Worm (Caenorhabditis elegans) whole organism, early embryonic: ENCODE results near the gene EEED8.13.

ENCODE experiments used
- B0310.2 ChIP-seq: sonication (generic microtip); optimal IDR thresholded peaks from 2 replicates; lab custom pipeline; 2016; ENCODE audit warnings: mild to moderate bottlenecking, missing genetic modification characterization, missing compliant biosample characterization
- F13C5.2 ChIP-seq: sonication (generic microtip); optimal IDR thresholded peaks from 2 replicates; lab custom pipeline; 2017; ENCODE audit warnings: mild to moderate bottlenecking, missing genetic modification characterization, inconsistent platforms, missing compliant biosample characterization
- aly-1 ChIP-seq: sonication (generic microtip); optimal IDR thresholded peaks from 2 replicates; lab custom pipeline; 2016; ENCODE audit warnings: missing genetic modification characterization, missing compliant biosample characterization
- ama-1 ChIP-seq: fragments of 150-350 bp; optimal IDR thresholded peaks from 2 replicates; lab custom pipeline; 2014
- ceh-13 ChIP-seq: fragments of 200-800 bp; sonication (Bioruptor generic); optimal IDR thresholded peaks from 2 replicates; lab custom pipeline; 2018; ENCODE audit warnings: mild to moderate bottlenecking, missing genetic modification characterization, missing compliant biosample characterization
- ceh-36 ChIP-seq: sonication (generic microtip); optimal IDR thresholded peaks from 2 replicates; lab custom pipeline; 2016; ENCODE audit warnings: missing genetic modification characterization, inconsistent platforms, missing compliant biosample characterization
- ets-7 ChIP-seq: sonication (generic microtip); optimal IDR thresholded peaks from 2 replicates; lab custom pipeline; 2016; ENCODE audit warnings: missing genotype, missing genetic modification characterization, missing compliant biosample characterization
- flt-1 ChIP-seq: fragments of 200-800 bp; sonication (Bioruptor generic); IDR thresholded peaks from 2 replicates; pipeline ENCODE4 v1.3.6; 2022; ENCODE audit warnings: missing genetic modification characterization, missing compliant biosample characterization
- hmbx-1 ChIP-seq: sonication (generic microtip); optimal IDR thresholded peaks from 2 replicates; lab custom pipeline; 2016; ENCODE audit warnings: mild to moderate bottlenecking, missing genetic modification characterization, missing compliant biosample characterization
- hmg-4 ChIP-seq: fragments of 200-800 bp; sonication (Bioruptor generic); optimal IDR thresholded peaks from 2 replicates; lab custom pipeline; 2018; ENCODE audit warnings: mild to moderate bottlenecking, missing genetic modification characterization, missing compliant biosample characterization
- hnd-1 ChIP-seq: sonication (generic microtip); optimal IDR thresholded peaks from 2 replicates; lab custom pipeline; 2016; ENCODE audit warnings: missing genetic modification characterization, missing compliant biosample characterization
- pes-1 ChIP-seq: fragments of 200-800 bp; sonication (Bioruptor generic); IDR thresholded peaks from 2 replicates; pipeline ENCODE4 v1.3.6; 2022; ENCODE audit warnings: missing genetic modification reagents, missing genetic modification characterization, missing compliant biosample characterization
- scrt-1 ChIP-seq: fragments of 200-800 bp; sonication (Bioruptor generic); IDR thresholded peaks from 2 replicates; pipeline ENCODE4 v1.3.6; 2022; ENCODE audit warnings: missing genetic modification characterization, missing compliant biosample characterization
- sea-1 ChIP-seq: fragments of 200-800 bp; sonication (Bioruptor generic); conservative IDR thresholded peaks from 2 replicates; pipeline ENCODE4 v1.3.6; 2022; ENCODE audit warnings: missing genetic modification characterization, missing compliant biosample characterization
- tbx-11 ChIP-seq: fragments of 200-800 bp; sonication (Bioruptor generic); IDR thresholded peaks from 2 replicates; pipeline ENCODE4 v1.3.6; 2022; ENCODE audit warnings: missing genetic modification characterization, missing compliant biosample characterization
- tbx-37 ChIP-seq: fragments of 200-800 bp; sonication (Bioruptor generic); conservative IDR thresholded peaks from 2 replicates; pipeline ENCODE4 v1.3.6; 2022; ENCODE audit warnings: missing genetic modification reagents, missing genetic modification characterization, missing compliant biosample characterization
- tra-4 ChIP-seq: sonication (generic microtip); optimal IDR thresholded peaks from 2 replicates; lab custom pipeline; 2017; ENCODE audit warnings: missing genetic modification characterization, missing compliant biosample characterization

Gene EEED8.13

ce11 chrII:5433069-5433468 is 20.7 kb upstream of the EEED8.13 start, which contains the start of gene srx-114:
Gene srx-114 (minus strand): TSS chrII:5433169.
- TF ChIP-seq ceh-36 (tag; lab: Kevin White, UChicago) (no peak), ama-1 (lab: Kevin White, UChicago) (no peak), tbx-37 (GFP tag; lab: Robert Waterston, UW) (no peak), ets-7 (no peak), hmg-4 (GFP tag; lab: Kevin White, UChicago) (no peak), tbx-11 (no peak), aly-1 (tag; lab: Kevin White, UChicago) (no peak), scrt-1 (GFP tag; lab: Robert Waterston, UW) (no peak), sea-1 (GFP tag; lab: Robert Waterston, UW) (no peak), ceh-13 (GFP tag; lab: Kevin White, UChicago) (no peak), flt-1 (GFP tag; lab: Robert Waterston, UW) (no peak), hmbx-1 (no peak), tra-4 (tag; lab: Kevin White, UChicago) (no peak), F13C5.2 (no peak), pes-1 (GFP tag; lab: Robert Waterston, UW) (no peak), hnd-1 (no peak), B0310.2 (tag; lab: Kevin White, UChicago) (no peak)

- TF ChIP-seq F13C5.2 (peak; percentile 9), ceh-13 (GFP tag; lab: Kevin White, UChicago) (no peak)
These were observed 17.3 kb upstream of the EEED8.13 start, which contains the start of the genes F07F6.4 and F07F6.2 for ce11 chrII:5429522-5430257. Gene F07F6.4 (minus strand): TSS chrII:5429572. Gene F07F6.2 (plus strand): TSS chrII:5430207.

ce11 chrII:5426470-5426869 is 14.1 kb upstream of the EEED8.13 start:
- TF ChIP-seq ceh-36 (tag; lab: Kevin White, UChicago) (no peak), hnd-1 (no peak), hmbx-1 (no peak), B0310.2 (tag; lab: Kevin White, UChicago) (no peak), scrt-1 (GFP tag; lab: Robert Waterston, UW) (no peak), tbx-37 (GFP tag; lab: Robert Waterston, UW) (no peak), tra-4 (tag; lab: Kevin White, UChicago) (no peak), F13C5.2 (no peak), tbx-11 (no peak), aly-1 (tag; lab: Kevin White, UChicago) (no peak)

DNA sequence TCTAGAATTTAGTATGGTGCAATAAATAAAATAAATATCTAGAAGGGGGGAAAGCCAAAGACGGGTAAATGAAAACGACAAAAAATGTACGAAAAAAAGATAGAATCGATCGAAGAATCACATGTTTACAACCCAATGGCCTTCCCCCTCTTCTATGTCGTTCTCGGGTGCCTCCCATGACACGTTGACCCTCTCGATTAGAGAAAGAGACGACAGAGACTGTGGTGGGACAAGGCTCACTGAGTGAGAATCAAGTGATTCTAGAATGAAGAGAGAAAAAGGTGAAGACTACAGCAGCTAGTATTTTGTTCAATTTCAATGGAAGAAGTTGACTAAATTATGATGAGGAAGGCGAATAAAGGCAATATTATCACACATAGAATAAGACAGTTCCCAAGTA is 13.7 kb upstream of the EEED8.13 start:
- TF ChIP-seq hmg-4 (GFP tag; lab: Kevin White, UChicago): peak; percentile 36
- TF ChIP-seq flt-1 (GFP tag; lab: Robert Waterston, UW): no peak
- TF ChIP-seq hmbx-1: no peak

DNA sequence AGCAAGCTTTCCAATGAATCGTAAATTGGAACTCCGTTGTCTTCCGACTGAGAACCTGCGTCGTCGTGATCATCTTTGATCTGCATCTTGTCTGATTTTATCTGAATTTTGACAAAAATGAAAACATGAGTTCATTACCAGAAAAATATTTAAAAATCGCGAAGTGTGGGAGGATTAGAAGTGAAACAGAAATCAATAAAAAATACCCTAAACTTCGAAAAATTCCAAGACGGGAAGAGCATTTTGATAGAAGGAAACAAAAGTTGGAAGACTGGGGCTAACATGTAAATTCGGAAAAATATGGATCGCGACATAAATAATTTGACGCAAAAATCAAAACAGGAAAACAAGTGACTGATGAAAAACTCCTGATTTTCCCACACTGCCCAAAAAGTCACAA is 13.3 kb upstream of the EEED8.13 start, which contains the start of gene F07F6.8:
Gene F07F6.8, minus strand, starts transcription at position 101 of the 400 bp plus-strand sequence.
- no peak for TF ChIP-seq aly-1 (tag; lab: Kevin White, UChicago)
- no peak for TF ChIP-seq ets-7
- no peak for TF ChIP-seq scrt-1 (GFP tag; lab: Robert Waterston, UW)
- no peak for TF ChIP-seq ama-1 (lab: Kevin White, UChicago)
- TF ChIP-seq hmg-4 (GFP tag; lab: Kevin White, UChicago): no peak
- no peak for TF ChIP-seq B0310.2 (tag; lab: Kevin White, UChicago)
- TF ChIP-seq ceh-36 (tag; lab: Kevin White, UChicago): no peak
- no peak for TF ChIP-seq flt-1 (GFP tag; lab: Robert Waterston, UW)
- TF ChIP-seq hnd-1: no peak
- TF ChIP-seq sea-1 (GFP tag; lab: Robert Waterston, UW): no peak
- no peak for TF ChIP-seq pes-1 (GFP tag; lab: Robert Waterston, UW)
- no peak for TF ChIP-seq tbx-37 (GFP tag; lab: Robert Waterston, UW)
- TF ChIP-seq F13C5.2: no peak
- TF ChIP-seq ceh-13 (GFP tag; lab: Kevin White, UChicago): no peak

ce11 chrII:5423832-5424231 is 11.5 kb upstream of the EEED8.13 start, which contains the start of gene F07F6.7:
Gene F07F6.7 (minus strand): TSS chrII:5423858.
- TF ChIP-seq ets-7 (no peak), aly-1 (tag; lab: Kevin White, UChicago) (no peak), scrt-1 (GFP tag; lab: Robert Waterston, UW) (no peak), sea-1 (GFP tag; lab: Robert Waterston, UW) (no peak), tra-4 (tag; lab: Kevin White, UChicago) (no peak), hmbx-1 (no peak)

DNA sequence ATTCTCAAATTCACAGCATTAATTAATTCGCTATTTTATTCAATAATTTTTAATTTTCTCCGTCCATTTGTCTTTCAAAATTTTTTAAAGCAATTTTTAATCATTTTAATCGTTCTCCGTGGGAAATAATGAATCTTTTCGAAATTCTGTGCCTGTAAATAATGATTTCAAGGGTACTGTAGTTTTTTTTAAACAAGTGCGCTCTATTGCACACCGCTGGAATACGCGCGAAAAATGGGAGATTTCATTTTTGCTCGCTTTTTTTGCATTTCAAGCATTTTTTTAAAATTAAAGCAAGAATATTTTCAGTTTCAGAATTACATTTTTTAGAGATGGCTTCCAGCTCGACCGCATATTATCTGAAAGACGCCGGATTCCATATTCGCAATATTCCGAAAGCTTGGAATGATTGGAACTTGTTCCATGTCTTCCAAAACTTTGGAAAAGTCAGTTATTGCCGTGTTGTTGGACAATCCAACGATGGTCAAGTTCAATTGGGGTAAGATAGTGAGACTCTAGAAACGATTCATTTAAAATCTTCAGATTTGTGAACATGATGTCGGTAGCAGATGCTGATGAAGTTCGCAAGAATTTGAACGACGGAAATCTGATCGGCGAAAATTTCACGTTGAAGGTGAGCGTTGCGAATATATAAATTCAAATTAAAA is 8.7 kb upstream of the EEED8.13 start, which contains the start of gene tofu-6:
Gene tofu-6, plus strand, starts transcription at position 302 of the 668 bp plus-strand sequence.
- no peak for TF ChIP-seq tbx-37 (GFP tag; lab: Robert Waterston, UW)
- no peak for TF ChIP-seq ceh-36 (tag; lab: Kevin White, UChicago)
- TF ChIP-seq hmbx-1: no peak
- TF ChIP-seq ama-1 (lab: Kevin White, UChicago): peak; percentile 92
- no peak for TF ChIP-seq scrt-1 (GFP tag; lab: Robert Waterston, UW)
- no peak for TF ChIP-seq tra-4 (tag; lab: Kevin White, UChicago)
- no peak for TF ChIP-seq sea-1 (GFP tag; lab: Robert Waterston, UW)
- no peak for TF ChIP-seq hmg-4 (GFP tag; lab: Kevin White, UChicago)
- TF ChIP-seq F13C5.2: no peak
- TF ChIP-seq aly-1 (tag; lab: Kevin White, UChicago): peak; percentile 19
- TF ChIP-seq ets-7: no peak
- no peak for TF ChIP-seq tbx-11
